Fruit fly (Drosophila melanogaster) whole organism, wandering third instar larva: ENCODE results near the gene bora.

Source experiments
- Abd-B ChIP-seq: fragments of >200 bp; optimal IDR thresholded peaks from 2 replicates; lab custom pipeline; 2017; ENCODE audit warnings: missing biosample characterization, missing genetic modification characterization
- CG32264 ChIP-seq: fragments of 200-800 bp; sonication (Bioruptor generic); optimal IDR thresholded peaks from 2 replicates; lab custom pipeline; 2016; ENCODE audit warnings: missing biosample characterization, missing genetic modification characterization
- CG9705 ChIP-seq: fragments of 200-800 bp; sonication (Bioruptor generic); optimal IDR thresholded peaks from 2 replicates; lab custom pipeline; 2018; ENCODE audit warnings: missing biosample characterization, mild to moderate bottlenecking, missing genetic modification characterization
- CrebA ChIP-seq: fragments of 200-800 bp; sonication (Bioruptor generic); optimal IDR thresholded peaks from 2 replicates; lab custom pipeline; 2016; ENCODE audit warnings: missing biosample characterization, mild to moderate bottlenecking, missing genetic modification characterization, borderline replicate concordance
- Dfd ChIP-seq: fragments of >200 bp; optimal IDR thresholded peaks from 2 replicates; lab custom pipeline; 2017; ENCODE audit warnings: missing biosample characterization, missing genetic modification characterization
- Dif ChIP-seq: fragments of 200-275, 200-300 bp; sonication (Bioruptor generic); optimal IDR thresholded peaks from 2 replicates; lab custom pipeline; 2018; ENCODE audit warnings: missing biosample characterization, missing genetic modification characterization; ENCODE audit not compliant: partially characterized antibody
- GATAd ChIP-seq: sonication (Bioruptor generic); optimal IDR thresholded peaks from 2 replicates; lab custom pipeline; 2016; ENCODE audit warnings: missing biosample characterization, missing genetic modification characterization
- HLH106 ChIP-seq: fragments of 200-800 bp; optimal IDR thresholded peaks from 3 replicates; lab custom pipeline; 2019; ENCODE audit warnings: missing biosample characterization, mild to moderate bottlenecking, missing genetic modification characterization, moderate library complexity
- Hnf4 ChIP-seq: fragments of 200-800 bp; sonication (Bioruptor generic); optimal IDR thresholded peaks from 2 replicates; lab custom pipeline; 2016; ENCODE audit warnings: missing biosample characterization, mild to moderate bottlenecking, missing genetic modification characterization
- Hr78 ChIP-seq: fragments of >200 bp; optimal IDR thresholded peaks from 2 replicates; lab custom pipeline; 2017; ENCODE audit warnings: missing biosample characterization, missing genetic modification characterization
- Hr83 ChIP-seq: fragments of 200-300 bp; sonication (Bioruptor generic); optimal IDR thresholded peaks from 2 replicates; lab custom pipeline; 2016; ENCODE audit warnings: missing biosample characterization, mild to moderate bottlenecking, missing genetic modification characterization, moderate library complexity; ENCODE audit not compliant: poor library complexity, severe bottlenecking
- Jra ChIP-seq: sonication (Bioruptor generic); optimal IDR thresholded peaks from 2 replicates; lab custom pipeline; 2016; ENCODE audit warnings: missing biosample characterization, missing genetic modification characterization
- Mio ChIP-seq: sonication (Bioruptor generic); optimal IDR thresholded peaks from 2 replicates; lab custom pipeline; 2016; ENCODE audit warnings: missing biosample characterization, missing genetic modification characterization
- Myc ChIP-seq: fragments of >200 bp; optimal IDR thresholded peaks from 2 replicates; lab custom pipeline; 2017
- N ChIP-seq: fragments of >200 bp; optimal IDR thresholded peaks from 2 replicates; lab custom pipeline; 2018; ENCODE audit warnings: missing biosample characterization, missing external identifiers, missing genetic modification characterization
- OdsH ChIP-seq: fragments of 200-800 bp; sonication (Bioruptor generic); optimal IDR thresholded peaks from 2 replicates; lab custom pipeline; 2016; ENCODE audit warnings: missing biosample characterization, mild to moderate bottlenecking, missing genetic modification characterization
- Rel ChIP-seq, 2 experiments: fragments of 200-800 bp; sonication (Bioruptor generic) in 1 of 2; optimal IDR thresholded peaks; 2 replicates in 1 of 2; 3 replicates in 1 of 2; lab custom pipeline; 2016 to 2019; ENCODE audit warnings: mild to moderate bottlenecking in 2 of 2, missing biosample characterization in 2 of 2, missing genetic modification characterization in 2 of 2, moderate library complexity in 1 of 2
- Sp1 ChIP-seq: fragments of 200-800 bp; sonication (Bioruptor generic); optimal IDR thresholded peaks from 3 replicates; lab custom pipeline; 2019; ENCODE audit warnings: missing biosample characterization, mild to moderate bottlenecking, missing genetic modification characterization, moderate library complexity
- Vsx2 ChIP-seq: fragments of 200-300, 225-300 bp; sonication (Bioruptor generic); optimal IDR thresholded peaks from 2 replicates; lab custom pipeline; 2018; ENCODE audit warnings: missing biosample characterization, missing genetic modification characterization; ENCODE audit not compliant: partially characterized antibody
- br ChIP-seq: fragments of 200-800 bp; sonication (Bioruptor generic); optimal IDR thresholded peaks from 2 replicates; lab custom pipeline; 2016; ENCODE audit warnings: missing biosample characterization, missing genetic modification characterization
- brk ChIP-seq: fragments of 200-800 bp; sonication (Bioruptor generic); optimal IDR thresholded peaks from 2 replicates; lab custom pipeline; 2016; ENCODE audit warnings: missing biosample characterization, mild to moderate bottlenecking, missing genetic modification characterization
- dl ChIP-seq, 2 experiments: fragments of 175-275, 200-275 bp in 1 of 2; fragments of 200-275 bp in 1 of 2; sonication (Bioruptor generic); optimal IDR thresholded peaks; lab custom pipeline; 2018; ENCODE audit warnings: mild to moderate bottlenecking in 2 of 2, missing biosample characterization in 2 of 2, missing genetic modification characterization in 2 of 2, moderate library complexity in 2 of 2; ENCODE audit not compliant: partially characterized antibody in 2 of 2, insufficient read depth in 1 of 2
- dmrt93B ChIP-seq: fragments of 200-800 bp; sonication (Bioruptor generic); optimal IDR thresholded peaks from 2 replicates; lab custom pipeline; 2018; ENCODE audit warnings: missing biosample characterization, mild to moderate bottlenecking, missing genetic modification characterization
- dsf ChIP-seq: sonication (Bioruptor generic); optimal IDR thresholded peaks from 2 replicates; lab custom pipeline; 2016; ENCODE audit warnings: missing biosample characterization, missing genetic modification characterization, borderline replicate concordance
- ey ChIP-seq: fragments of 200-800 bp; sonication (Bioruptor generic); optimal IDR thresholded peaks from 2 replicates; lab custom pipeline; 2016; ENCODE audit warnings: missing biosample characterization, missing genetic modification characterization
- foxo ChIP-seq, 2 experiments: fragments of 200-800 bp; sonication (Bioruptor generic); optimal IDR thresholded peaks; 2 replicates in 1 of 2; 3 replicates in 1 of 2; lab custom pipeline; 2016 to 2017; ENCODE audit warnings: missing biosample characterization in 2 of 2, missing genetic modification characterization in 2 of 2
- fru ChIP-seq: fragments of 200-800 bp; sonication (Bioruptor generic); optimal IDR thresholded peaks from 3 replicates; lab custom pipeline; 2016; ENCODE audit warnings: missing biosample characterization, mild to moderate bottlenecking, missing genetic modification characterization
- h ChIP-seq: fragments of 200-800 bp; sonication (Bioruptor generic); optimal IDR thresholded peaks from 3 replicates; lab custom pipeline; 2016; ENCODE audit warnings: missing biosample characterization, mild to moderate bottlenecking, missing genetic modification characterization
- jim ChIP-seq: fragments of 175-275, 200-325 bp; sonication (Bioruptor generic); optimal IDR thresholded peaks from 2 replicates; lab custom pipeline; 2016; ENCODE audit warnings: missing biosample characterization, mild to moderate bottlenecking, missing genetic modification characterization
- lola ChIP-seq: fragments of >200 bp; optimal IDR thresholded peaks from 2 replicates; lab custom pipeline; 2017; ENCODE audit warnings: missing biosample characterization, missing genetic modification characterization
- pan ChIP-seq: fragments of >200 bp; optimal IDR thresholded peaks from 2 replicates; lab custom pipeline; 2017
- psq ChIP-seq: fragments of 200-800 bp; sonication (Bioruptor generic); optimal IDR thresholded peaks from 3 replicates; lab custom pipeline; 2017; ENCODE audit warnings: missing biosample characterization, mild to moderate bottlenecking, missing genetic modification characterization, moderate library complexity
- rgr ChIP-seq: fragments of 200-800 bp; sonication (Bioruptor generic); optimal IDR thresholded peaks from 3 replicates; lab custom pipeline; 2016; ENCODE audit warnings: missing biosample characterization, mild to moderate bottlenecking, missing genetic modification characterization
- sage ChIP-seq: fragments of 200-800 bp; sonication (Bioruptor generic); optimal IDR thresholded peaks from 2 replicates; lab custom pipeline; 2016; ENCODE audit warnings: missing biosample characterization, mild to moderate bottlenecking, missing genetic modification characterization
- sv ChIP-seq: fragments of 200-800 bp; sonication (Bioruptor generic); optimal IDR thresholded peaks from 3 replicates; lab custom pipeline; 2016; ENCODE audit warnings: missing biosample characterization, missing genetic modification characterization
- tai ChIP-seq: sonication (Bioruptor generic); optimal IDR thresholded peaks from 2 replicates; lab custom pipeline; 2016; ENCODE audit warnings: missing biosample characterization, missing genetic modification characterization
- usp ChIP-seq: fragments of >200 bp; optimal IDR thresholded peaks from 2 replicates; lab custom pipeline; 2017; ENCODE audit warnings: missing biosample characterization, missing genetic modification characterization
- woc ChIP-seq: sonication (Bioruptor generic); optimal IDR thresholded peaks from 2 replicates; lab custom pipeline; 2016; ENCODE audit warnings: missing biosample characterization, mild to moderate bottlenecking, missing genetic modification characterization

The bora gene

DNA sequence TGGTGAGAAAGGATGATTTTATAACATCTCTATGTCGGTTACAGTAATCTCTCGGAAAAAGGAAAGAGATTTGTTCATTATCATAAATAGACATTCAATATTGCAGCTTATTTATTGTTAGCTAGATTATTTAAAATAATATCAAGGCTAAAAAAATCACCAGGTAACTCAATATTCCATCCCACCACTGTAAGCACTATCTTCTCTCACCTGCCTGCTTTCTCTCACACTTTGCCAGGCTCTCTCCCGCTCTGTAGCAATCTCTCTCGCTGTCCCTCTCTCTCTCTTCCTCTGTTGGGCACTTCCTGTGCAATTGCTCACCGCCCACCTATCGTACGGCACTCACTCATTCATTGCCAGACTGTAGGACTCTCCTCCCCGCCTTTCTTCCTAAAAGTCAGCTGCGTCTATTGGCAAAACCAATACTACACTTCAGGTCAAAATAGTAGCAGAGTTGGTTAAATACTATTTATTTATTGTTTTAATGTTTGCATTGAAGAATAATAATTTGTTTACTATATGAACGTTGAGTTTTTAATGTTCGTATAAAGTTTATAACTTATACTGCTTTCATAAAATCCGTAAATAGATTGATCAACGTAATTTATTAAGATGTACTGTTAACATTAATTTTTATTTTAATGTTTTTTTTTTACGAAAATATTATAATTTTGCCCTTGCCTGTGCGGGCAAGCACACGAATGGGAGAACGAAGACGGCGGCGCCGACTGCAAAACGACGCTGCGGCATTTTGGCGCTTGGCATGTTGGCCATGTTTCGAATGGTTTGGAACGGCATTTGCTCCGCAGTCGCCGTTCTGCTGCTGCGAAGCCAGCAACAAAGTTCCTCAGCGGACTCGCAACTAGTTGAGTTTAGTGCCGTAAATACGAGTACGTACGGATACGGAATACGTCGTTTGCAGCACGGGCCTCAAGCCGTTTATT, 18.4 kb downstream of the bora start:
- TF ChIP-seq OdsH (GFP tag; lab: Kevin White, UChicago): peak; percentile 90
- peak; percentile 87 for TF ChIP-seq fru
- peak; percentile 56 for TF ChIP-seq dsf (GFP tag; lab: Kevin White, UChicago)
- TF ChIP-seq sage (GFP tag; lab: Kevin White, UChicago): peak; percentile 67
- no peak for TF ChIP-seq Hr78 (GFP tag; lab: Kevin White, UChicago)
- TF ChIP-seq jim (GFP tag; lab: Kevin White, UChicago): no peak
- TF ChIP-seq psq: peak; percentile 86
- peak; percentile 33 for TF ChIP-seq Mio
- peak; percentile 95 for TF ChIP-seq sv (GFP tag; lab: Kevin White, UChicago)
- TF ChIP-seq GATAd (GFP tag; lab: Kevin White, UChicago): peak; percentile 69
- TF ChIP-seq woc (GFP tag; lab: Kevin White, UChicago): peak; percentile 74
- peak; percentile 70 for TF ChIP-seq Hr83 (GFP tag; lab: Kevin White, UChicago)
- no peak for TF ChIP-seq N (GFP tag; lab: Kevin White, UChicago)
- peak; percentile 87 for TF ChIP-seq Hnf4
- peak; percentile 88 for TF ChIP-seq HLH106 (tag; lab: Kevin White, UChicago)
- TF ChIP-seq brk (GFP tag; lab: Kevin White, UChicago): peak; percentile 74
- TF ChIP-seq br (GFP tag; lab: Kevin White, UChicago): peak; percentile 76
- peak; percentile 46 for TF ChIP-seq CrebA
- no peak for TF ChIP-seq Abd-B
- peak; percentile 92 for TF ChIP-seq Dfd (GFP tag; lab: Kevin White, UChicago)
- no peak for TF ChIP-seq Myc
- TF ChIP-seq Sp1 (GFP tag; lab: Kevin White, UChicago): peak; percentile 91
- TF ChIP-seq dmrt93B (GFP tag; lab: Kevin White, UChicago): peak; percentile 77
- peak; percentile 86 for TF ChIP-seq tai (GFP tag; lab: Kevin White, UChicago)
- TF ChIP-seq h (GFP tag; lab: Kevin White, UChicago): peak; percentile 95
- no peak for TF ChIP-seq pan (lab: Kevin White, UChicago)
- peak; percentile 13 to 87 for TF ChIP-seq foxo (GFP tag; optimal IDR thresholded peaks at IDR 0.05; lab: Kevin White, UChicago)
- peak; percentile 79 for TF ChIP-seq CG9705 (GFP tag; lab: Kevin White, UChicago)
- TF ChIP-seq Rel (GFP tag; optimal IDR thresholded peaks at IDR 0.05; lab: Kevin White, UChicago): peak; percentile 44
- peak; percentile 49 for TF ChIP-seq Rel (tag; optimal IDR thresholded peaks at IDR 0.05; lab: Kevin White, UChicago)
- peak; percentile 98 to 99 for TF ChIP-seq dl (GFP tag; optimal IDR thresholded peaks at IDR 0.05; lab: Kevin White, UChicago; ENCODE audit: insufficient read depth in 1 of 2, partially characterized antibody in 2 of 2)
- TF ChIP-seq CG32264: peak; percentile 67
- TF ChIP-seq lola (GFP tag; lab: Kevin White, UChicago): no peak
- no peak for TF ChIP-seq usp (GFP tag; lab: Kevin White, UChicago)
- peak; percentile 95 for TF ChIP-seq ey (GFP tag; lab: Kevin White, UChicago)
- peak; percentile 94 for TF ChIP-seq rgr
- peak; percentile 62 for TF ChIP-seq Jra (GFP tag; lab: Kevin White, UChicago)
- TF ChIP-seq Vsx2 (GFP tag; lab: Kevin White, UChicago): peak; percentile 97
- TF ChIP-seq Dif (GFP tag; lab: Kevin White, UChicago): peak; percentile 99
- TF ChIP-seq, all 38 proteins: peak for 30

- TF ChIP-seq psq (no peak), ey (GFP tag; lab: Kevin White, UChicago) (no peak), sage (GFP tag; lab: Kevin White, UChicago) (no peak), Rel (GFP tag; optimal IDR thresholded peaks at IDR 0.05; lab: Kevin White, UChicago) (no peak), Rel (tag; optimal IDR thresholded peaks at IDR 0.05; lab: Kevin White, UChicago) (no peak), N (GFP tag; lab: Kevin White, UChicago) (no peak)
- TF ChIP-seq, all 38 proteins: peak for 0
These were observed 20.7 kb downstream of the bora start for dm6 chr3L:18643222-18643621.
